Fruit fly (Drosophila melanogaster) whole organism, larva: ENCODE measurements around the gene CG7142.

Experiments
- noc ChIP-seq: fragments of 200-800 bp; sonication (Bioruptor generic); optimal IDR thresholded peaks from 3 replicates; lab custom pipeline; 2019; ENCODE audit warnings: missing biosample characterization, mild to moderate bottlenecking, missing genetic modification characterization, moderate library complexity

The CG7142 gene

dm6 chr3R:18295262-18295944, 16.1 kb upstream of the CG7142 start:
- no peak for TF ChIP-seq noc (tag; lab: Kevin White, UChicago)

- TF ChIP-seq noc (tag; lab: Kevin White, UChicago): no peak
Observed at dm6 chr3R:18294488-18294887, 15.2 kb upstream of the CG7142 start.

DNA sequence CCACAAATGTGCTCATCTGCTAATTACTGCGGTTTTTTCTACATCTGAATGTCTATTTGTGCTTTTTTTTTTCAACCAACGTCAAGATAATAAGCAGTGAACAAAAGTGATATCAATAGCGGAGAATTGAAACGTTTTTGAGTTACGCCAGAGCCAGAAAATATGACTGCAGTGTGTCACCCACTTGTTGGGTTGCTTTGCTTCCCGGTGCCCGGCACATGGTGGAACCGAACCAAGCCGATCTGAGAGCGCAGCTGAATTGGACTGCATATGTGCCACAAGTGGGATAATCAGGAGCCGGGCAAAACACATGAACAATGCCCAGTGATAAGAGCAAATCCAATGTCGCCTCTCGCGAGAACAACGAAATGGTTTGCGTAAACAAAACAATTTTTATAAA, 13.0 kb upstream of the CG7142 start:
- no peak for TF ChIP-seq noc (tag; lab: Kevin White, UChicago)

DNA sequence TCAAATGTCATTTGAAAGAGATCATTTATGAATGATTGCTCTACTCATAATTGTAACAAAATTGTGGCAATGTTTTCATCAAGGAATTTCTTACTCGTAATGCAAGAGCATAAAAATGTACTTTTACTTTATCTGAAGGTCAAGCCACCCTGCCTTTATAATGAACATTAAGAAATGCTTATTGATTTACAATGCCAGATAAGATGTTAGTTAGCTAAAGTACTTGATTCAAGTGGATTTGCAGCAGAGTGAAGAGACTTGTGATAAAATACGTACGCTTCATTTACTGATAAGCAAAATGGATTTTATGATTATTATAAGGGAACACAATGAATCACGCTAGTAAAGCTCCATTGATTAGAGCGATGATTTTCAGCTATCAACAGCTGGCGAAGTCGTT, 12.5 kb upstream of the CG7142 start:
- peak; percentile 62 for TF ChIP-seq noc (tag; lab: Kevin White, UChicago)

- no peak for TF ChIP-seq noc (tag; lab: Kevin White, UChicago)
Observed at dm6 chr3R:18288677-18289076, 9.4 kb upstream of the CG7142 start, which contains the start of gene CG7131. CG7131 (minus strand) TSS chr3R:18288777.

- TF ChIP-seq noc (tag; lab: Kevin White, UChicago): no peak
Observed at dm6 chr3R:18283441-18283840, 4.1 kb upstream of the CG7142 start, which contains the start of the genes CG14312 and CG8064. CG14312 (minus strand) TSS chr3R:18283528. CG8064 (plus strand) TSS chr3R:18283660.

DNA sequence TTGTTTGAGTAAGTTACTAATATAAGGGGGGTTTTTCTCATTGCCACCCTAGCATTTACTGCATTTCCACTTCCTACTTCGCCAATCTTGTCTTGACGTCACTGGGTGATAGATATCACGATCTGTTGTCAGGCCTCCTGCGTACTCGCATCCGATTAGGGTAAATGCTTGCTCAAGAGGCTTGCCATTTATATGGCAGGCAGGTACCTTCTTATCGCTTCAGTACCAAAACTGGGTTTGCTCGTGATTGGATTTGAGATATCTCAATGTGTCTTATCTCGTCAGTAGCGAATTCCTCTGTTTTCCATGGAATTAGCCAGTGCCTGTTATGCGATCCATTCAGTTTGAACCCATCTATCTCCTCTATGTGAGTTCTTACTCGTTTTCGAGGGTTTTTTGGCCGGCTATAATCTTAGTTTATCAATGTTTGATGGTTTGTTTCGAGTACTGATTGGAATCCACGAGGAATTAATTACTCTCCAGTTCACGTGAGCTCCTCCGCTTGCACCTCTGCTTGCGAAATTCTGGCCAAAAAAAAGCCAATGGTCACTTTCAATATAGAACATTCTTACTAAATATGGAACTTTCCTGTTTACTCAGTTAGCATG, 1.6 kb upstream of the CG7142 start:
- no peak for TF ChIP-seq noc (tag; lab: Kevin White, UChicago)

DNA sequence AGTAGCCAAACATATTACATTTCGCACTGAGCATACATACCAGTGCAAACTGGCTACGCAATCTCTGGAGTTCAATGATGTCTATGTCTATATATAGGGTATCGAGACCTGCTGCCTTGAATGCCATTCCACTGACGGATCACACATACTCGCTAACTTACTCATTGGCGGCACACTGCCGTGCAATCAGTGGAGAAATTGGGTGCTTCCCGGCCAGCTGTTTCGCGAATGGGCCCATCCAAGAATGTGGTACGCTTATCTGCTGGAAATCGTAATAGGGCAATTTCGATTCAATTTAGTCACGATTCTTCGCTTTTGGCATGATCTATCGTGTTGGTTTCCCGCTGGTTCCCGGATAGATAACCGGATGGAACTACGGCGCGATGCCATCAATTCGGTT, 811 bp upstream of the CG7142 start:
- TF ChIP-seq noc (tag; lab: Kevin White, UChicago): no peak

- no peak for TF ChIP-seq noc (tag; lab: Kevin White, UChicago)
Observed at dm6 chr3R:18277406-18277805, 1.9 kb downstream of the CG7142 start.

dm6 chr3R:18276688-18277087, 2.6 kb downstream of the CG7142 start:
- no peak for TF ChIP-seq noc (tag; lab: Kevin White, UChicago)

dm6 chr3R:18275113-18275782, 4.1 kb downstream of the CG7142 start:
- no peak for TF ChIP-seq noc (tag; lab: Kevin White, UChicago)

dm6 chr3R:18274328-18275098, 4.8 kb downstream of the CG7142 start, which contains the start of the genes Vps39 and eIF1A:
Vps39 (minus strand) TSS chr3R:18274446.
eIF1A (plus strand) TSS chr3R:18274665.
- TF ChIP-seq noc (tag; lab: Kevin White, UChicago): no peak

DNA sequence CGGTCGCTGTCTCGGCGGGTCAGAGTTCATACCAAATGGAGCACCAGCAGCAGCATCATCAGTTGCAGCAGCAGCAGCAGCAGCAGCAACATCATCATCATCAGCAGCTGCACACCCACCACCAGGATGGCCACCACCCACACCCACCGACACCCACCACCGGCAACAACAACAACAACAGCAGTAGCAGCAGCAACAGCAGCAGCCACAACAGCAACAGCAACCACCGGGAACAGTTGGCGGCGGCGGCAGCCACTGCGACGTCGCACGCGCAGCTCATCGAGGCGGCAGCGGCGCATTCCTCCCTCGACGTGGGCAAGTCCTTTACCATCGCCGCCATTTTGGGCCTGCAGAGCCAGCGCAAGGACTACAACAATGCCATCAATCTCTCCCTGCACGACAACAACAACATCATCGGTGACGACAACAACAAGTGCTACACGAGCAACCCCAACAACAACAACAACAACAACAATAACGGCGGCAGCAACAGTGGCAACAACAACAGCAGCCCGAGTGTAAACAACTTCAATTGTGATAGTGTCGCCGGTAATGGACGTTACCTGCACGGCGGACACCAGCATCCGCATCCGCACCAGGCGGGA, 9.5 kb downstream of the CG7142 start:
- no peak for TF ChIP-seq noc (tag; lab: Kevin White, UChicago)

dm6 chr3R:18267489-18267888, 11.8 kb downstream of the CG7142 start, which contains the start of gene CG18599:
CG18599 (plus strand) TSS chr3R:18267789.
- TF ChIP-seq noc (tag; lab: Kevin White, UChicago): no peak

- no peak for TF ChIP-seq noc (tag; lab: Kevin White, UChicago)
Observed at dm6 chr3R:18266665-18267064, 12.7 kb downstream of the CG7142 start.
